Worm (Caenorhabditis elegans) whole organism, L4 larva: ENCODE measurements around the gene spig-1.

Source experiments
- ama-1 ChIP-seq: fragments of 150-350 bp; optimal IDR thresholded peaks from 2 replicates; lab custom pipeline; 2014; ENCODE audit warnings: inconsistent platforms, mixed read lengths
- dve-1 ChIP-seq: sonication (generic microtip); optimal IDR thresholded peaks from 2 replicates; lab custom pipeline; 2017; ENCODE audit warnings: antibody characterized with exemption, mild to moderate bottlenecking, missing genetic modification characterization, missing compliant biosample characterization; ENCODE audit not compliant: insufficient read depth

DNA sequence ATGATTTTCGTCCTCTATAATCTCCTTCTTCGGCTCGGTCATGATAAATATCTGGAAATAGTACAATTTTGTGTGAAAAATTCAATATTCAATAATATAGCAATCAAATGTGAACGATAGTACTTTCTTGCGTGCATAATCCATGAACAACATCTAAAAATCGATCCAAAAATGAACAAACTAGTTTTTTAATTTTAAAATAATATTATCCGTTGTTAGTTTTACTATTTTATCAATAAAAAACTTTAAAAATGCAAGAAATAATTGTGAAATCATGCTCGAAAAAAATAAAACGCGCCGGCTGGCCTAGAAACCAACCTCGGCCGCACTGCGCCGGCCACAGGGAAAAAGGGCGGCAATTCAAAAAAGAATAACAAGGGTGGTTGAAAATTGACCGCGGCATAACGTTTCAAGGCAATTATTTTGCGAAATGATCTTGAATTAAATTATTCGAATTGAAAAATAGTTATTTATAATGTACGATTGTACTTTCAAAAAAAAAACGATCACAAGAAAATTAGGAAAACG lies 33.2 kb downstream of the spig-1 start, which contains the start of gene mys-1:
- TF ChIP-seq dve-1 (tag; lab: Kevin White, UChicago) (peak; percentile 10), ama-1 (lab: Kevin White, UChicago) (no peak)
